Worm (Caenorhabditis elegans) whole organism, young adult: ENCODE data around the gene T23F2.2.

ENCODE experiments used
- B0336.3 ChIP-seq: fragments of 200-800 bp; sonication (Bioruptor generic); IDR thresholded peaks from 2 replicates; pipeline ENCODE4 v1.3.6; 2022; ENCODE audit warnings: missing genetic modification characterization, missing compliant biosample characterization
- F37B4.10 ChIP-seq: fragments of 200-800 bp; sonication (Bioruptor generic); IDR thresholded peaks from 2 replicates; pipeline ENCODE4 v1.3.6; 2022; ENCODE audit warnings: missing genetic modification characterization, missing compliant biosample characterization
- ama-1 ChIP-seq, 3 experiments: fragments of 150-350 bp in 1 of 3; sonication (generic microtip) in 2 of 3; optimal IDR thresholded peaks; 2 replicates each; lab custom pipeline; 2014 to 2018; ENCODE audit warnings: missing biosample characterization in 2 of 3, missing genetic modification characterization in 2 of 3, missing genetic modification reagents in 2 of 3
- aptf-2 ChIP-seq: fragments of 200-800 bp; sonication (Bioruptor generic); conservative IDR thresholded peaks from 2 replicates; pipeline ENCODE4 v1.3.6; 2022; ENCODE audit warnings: missing genetic modification reagents, missing genetic modification characterization, missing compliant biosample characterization
- attf-5 ChIP-seq: fragments of 200-800 bp; sonication (Bioruptor generic); optimal IDR thresholded peaks from 2 replicates; lab custom pipeline; 2018; ENCODE audit warnings: mild to moderate bottlenecking, missing genetic modification characterization, missing compliant biosample characterization
- cebp-2 ChIP-seq: fragments of 200-800 bp; sonication (Bioruptor generic); IDR thresholded peaks from 2 replicates; pipeline ENCODE4 v1.3.6; 2022; ENCODE audit warnings: missing genetic modification characterization, missing compliant biosample characterization
- ceh-58 ChIP-seq: fragments of 200-800 bp; sonication (Bioruptor generic); IDR thresholded peaks from 2 replicates; pipeline ENCODE4 v1.3.6; 2022; ENCODE audit warnings: missing genetic modification characterization, missing compliant biosample characterization
- die-1 ChIP-seq: sonication (generic microtip); optimal IDR thresholded peaks from 2 replicates; lab custom pipeline; 2016; ENCODE audit warnings: missing genotype, mild to moderate bottlenecking, missing genetic modification characterization, missing compliant biosample characterization
- efl-1 ChIP-seq: fragments of 150-350 bp; optimal IDR thresholded peaks from 2 replicates; lab custom pipeline; 2014; ENCODE audit warnings: missing biosample characterization, missing genetic modification reagents, missing genetic modification characterization
- ets-4 ChIP-seq: fragments of 200-800 bp; sonication (Bioruptor generic); optimal IDR thresholded peaks from 2 replicates; lab custom pipeline; 2018; ENCODE audit warnings: mild to moderate bottlenecking, missing genetic modification characterization, missing compliant biosample characterization
- hsf-1 ChIP-seq: fragments of 200-800 bp; sonication (Bioruptor generic); IDR thresholded peaks from 2 replicates; pipeline ENCODE4 v1.3.6; 2022; ENCODE audit warnings: missing genetic modification reagents, missing genetic modification characterization, missing compliant biosample characterization
- let-607 ChIP-seq, 2 experiments: fragments of 200-800 bp in 1 of 2; sonication (Bioruptor generic) in 1 of 2; sonication (generic microtip) in 1 of 2; optimal IDR thresholded peaks; 2 replicates each; lab custom pipeline; 2016 to 2018; ENCODE audit warnings: mild to moderate bottlenecking in 2 of 2, missing compliant biosample characterization in 2 of 2, missing genetic modification characterization in 2 of 2, moderate library complexity in 2 of 2, missing genotype in 1 of 2
- mcd-1 ChIP-seq: fragments of 200-800 bp; sonication (Bioruptor generic); IDR thresholded peaks from 2 replicates; pipeline ENCODE4 v1.3.6; 2022; ENCODE audit warnings: missing genetic modification reagents, missing genetic modification characterization, missing compliant biosample characterization
- snpc-4 ChIP-seq, 5 experiments: fragments of 150-350 bp in 1 of 5; sonication (generic microtip) in 4 of 5; optimal IDR thresholded peaks; 2 replicates each; lab custom pipeline; 2014 to 2018; ENCODE audit warnings: missing genetic modification characterization in 5 of 5, missing biosample characterization in 3 of 5, antibody characterized with exemption in 2 of 5, mild to moderate bottlenecking in 2 of 5, missing compliant biosample characterization in 2 of 5, missing genotype in 2 of 5, moderate library complexity in 2 of 5, missing genetic modification reagents in 1 of 5

DNA sequence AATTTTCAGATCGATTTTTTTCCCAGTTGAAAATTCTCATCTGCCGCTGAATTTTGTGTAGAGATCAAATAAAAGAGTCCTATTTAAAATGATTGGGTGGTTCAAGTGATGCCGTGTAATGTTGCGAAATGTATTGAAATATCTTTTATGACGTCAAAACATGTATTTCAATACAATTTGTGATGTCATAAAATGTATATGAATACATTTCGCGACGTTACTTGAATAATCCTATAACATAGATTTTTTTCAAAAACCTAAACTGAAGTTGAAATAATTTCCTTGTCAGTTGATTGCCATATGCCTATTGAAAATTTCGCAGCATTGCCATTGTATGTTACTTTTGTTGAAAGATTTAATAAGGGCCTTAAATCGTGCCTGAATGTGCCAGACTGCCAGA lies 15.5 kb downstream of the T23F2.2 start, which contains the start of gene F55D1.1:
- TF ChIP-seq ama-1 (optimal IDR thresholded peaks at IDR 0.05; lab: Kevin White, UChicago) (no peak), ama-1 (GFP tag; optimal IDR thresholded peaks at IDR 0.05; lab: Kevin White, UChicago) (no peak), mcd-1 (GFP tag; lab: Robert Waterston, UW) (no peak), ets-4 (no peak), ceh-58 (no peak), let-607 (tag; optimal IDR thresholded peaks at IDR 0.05; lab: Kevin White, UChicago) (no peak), aptf-2 (GFP tag; lab: Robert Waterston, UW) (no peak), B0336.3 (GFP tag; lab: Robert Waterston, UW) (no peak), F37B4.10 (GFP tag; lab: Robert Waterston, UW) (no peak), attf-5 (GFP tag; lab: Kevin White, UChicago) (no peak), snpc-4 (GFP tag; optimal IDR thresholded peaks at IDR 0.05; lab: Kevin White, UChicago) (no peak), snpc-4 (tag; optimal IDR thresholded peaks at IDR 0.05; lab: Kevin White, UChicago) (no peak), efl-1 (GFP tag; lab: Kevin White, UChicago) (no peak), hsf-1 (no peak), die-1 (tag; lab: Kevin White, UChicago) (no peak), cebp-2 (GFP tag; lab: Robert Waterston, UW) (no peak)
